Fruit fly (Drosophila melanogaster) whole organism, prepupa: ENCODE results near the gene CG46434.

Experiments used
- CG10631 ChIP-seq: fragments of 200-800 bp; sonication (Bioruptor generic); optimal IDR thresholded peaks from 2 replicates; lab custom pipeline; 2016; ENCODE audit warnings: missing biosample characterization, missing genetic modification characterization
- CG10669 ChIP-seq: fragments of 200-800 bp; sonication (Bioruptor generic); optimal IDR thresholded peaks from 3 replicates; lab custom pipeline; 2018; ENCODE audit warnings: missing biosample characterization, mild to moderate bottlenecking, missing genetic modification characterization, moderate library complexity
- CG11294 ChIP-seq: fragments of 200-800 bp; sonication (Bioruptor generic); IDR thresholded peaks from 2 replicates; pipeline ENCODE4 v1.3.6; 2022; ENCODE audit warnings: missing biosample characterization, missing genetic modification characterization
- CG11762 ChIP-seq: fragments of 200-800 bp; sonication (Bioruptor generic); optimal IDR thresholded peaks from 3 replicates; lab custom pipeline; 2016; ENCODE audit warnings: missing biosample characterization, missing genetic modification characterization; ENCODE audit not compliant: insufficient read depth
- CG16779 ChIP-seq: fragments of 200-800 bp; sonication (Bioruptor generic); optimal IDR thresholded peaks from 3 replicates; lab custom pipeline; 2017; ENCODE audit warnings: missing biosample characterization, mild to moderate bottlenecking, missing genetic modification characterization
- CG3032 ChIP-seq: fragments of 200-800 bp; optimal IDR thresholded peaks from 2 replicates; lab custom pipeline; 2019; ENCODE audit warnings: missing biosample characterization, mild to moderate bottlenecking, missing genetic modification characterization, moderate library complexity
- CG32006 ChIP-seq: fragments of 200-800 bp; sonication (Bioruptor generic); optimal IDR thresholded peaks from 3 replicates; lab custom pipeline; 2017; ENCODE audit warnings: missing biosample characterization, mild to moderate bottlenecking, missing genetic modification characterization
- CG34406 ChIP-seq: fragments of 200-800 bp; sonication (Bioruptor generic); optimal IDR thresholded peaks from 3 replicates; lab custom pipeline; 2016; ENCODE audit warnings: missing biosample characterization, missing genetic modification characterization
- CG3919 ChIP-seq: fragments of 200-800 bp; sonication (Bioruptor generic); optimal IDR thresholded peaks from 3 replicates; lab custom pipeline; 2016; ENCODE audit warnings: missing biosample characterization, missing genetic modification characterization
- CG4318 ChIP-seq: fragments of 200-800 bp; sonication (Bioruptor generic); optimal IDR thresholded peaks from 3 replicates; lab custom pipeline; 2017; ENCODE audit warnings: missing biosample characterization, mild to moderate bottlenecking, missing genetic modification characterization
- CG6163 ChIP-seq: fragments of 200-800 bp; sonication (Bioruptor generic); IDR thresholded peaks from 3 replicates; pipeline ENCODE4 v1.3.6; 2022; ENCODE audit warnings: missing biosample characterization, missing genetic modification characterization
- CG6854 ChIP-seq: fragments of 200-800 bp; sonication (Bioruptor generic); optimal IDR thresholded peaks from 2 replicates; lab custom pipeline; 2017; ENCODE audit warnings: missing biosample characterization, mild to moderate bottlenecking, missing genetic modification characterization
- CG7368 ChIP-seq: fragments of 200-800 bp; sonication (Bioruptor generic); optimal IDR thresholded peaks from 3 replicates; lab custom pipeline; 2016; ENCODE audit warnings: missing biosample characterization, missing genetic modification characterization
- CG8119 ChIP-seq: fragments of 200-800 bp; sonication (Bioruptor generic); IDR thresholded peaks from 3 replicates; pipeline ENCODE4 v1.3.6; 2022; ENCODE audit warnings: missing biosample characterization, missing genetic modification characterization
- CG8319 ChIP-seq: fragments of 200-800 bp; sonication (Bioruptor generic); optimal IDR thresholded peaks from 3 replicates; lab custom pipeline; 2016; ENCODE audit warnings: missing biosample characterization, missing genetic modification characterization
- CG8632 ChIP-seq: fragments of 200-800 bp; sonication (Bioruptor generic); optimal IDR thresholded peaks from 3 replicates; lab custom pipeline; 2016; ENCODE audit warnings: missing biosample characterization, missing genetic modification characterization
- Eip75B ChIP-seq: fragments of 200-800 bp; sonication (Bioruptor generic); optimal IDR thresholded peaks from 3 replicates; lab custom pipeline; 2016; ENCODE audit warnings: missing biosample characterization, missing genetic modification characterization
- Eip78C ChIP-seq: fragments of 200-800 bp; sonication (Bioruptor generic); peaks from one replicate; lab custom pipeline; 2016; ENCODE audit warnings: missing biosample characterization, missing genetic modification characterization
- Eip93F ChIP-seq: fragments of 200-800 bp; sonication (Bioruptor generic); optimal IDR thresholded peaks from 2 replicates; lab custom pipeline; 2016; ENCODE audit warnings: missing biosample characterization, mild to moderate bottlenecking, missing genetic modification characterization
- Hr38 ChIP-seq: sonication (Bioruptor generic); optimal IDR thresholded peaks from 2 replicates; lab custom pipeline; 2016; ENCODE audit warnings: missing biosample characterization, missing genetic modification characterization
- Hr39 ChIP-seq: fragments of 200-800 bp; sonication (Bioruptor generic); optimal IDR thresholded peaks from 2 replicates; lab custom pipeline; 2016; ENCODE audit warnings: missing biosample characterization, missing genetic modification characterization
- Hr4 ChIP-seq: fragments of 200-800 bp; sonication (Bioruptor generic); optimal IDR thresholded peaks from 3 replicates; lab custom pipeline; 2016; ENCODE audit warnings: missing biosample characterization, missing genetic modification characterization
- Lpt ChIP-seq: fragments of 200-800 bp; sonication (Bioruptor generic); optimal IDR thresholded peaks from 3 replicates; lab custom pipeline; 2016; ENCODE audit warnings: missing biosample characterization, missing genetic modification characterization
- Met ChIP-seq: fragments of 200-800 bp; sonication (Bioruptor generic); optimal IDR thresholded peaks from 3 replicates; lab custom pipeline; 2016; ENCODE audit warnings: missing biosample characterization, missing genetic modification characterization
- OdsH ChIP-seq: fragments of 200-800 bp; sonication (Bioruptor generic); optimal IDR thresholded peaks from 3 replicates; lab custom pipeline; 2016; ENCODE audit warnings: missing biosample characterization, missing genetic modification characterization
- Smox ChIP-seq: fragments of 200-800 bp; sonication (Bioruptor generic); optimal IDR thresholded peaks from 3 replicates; lab custom pipeline; 2016; ENCODE audit warnings: missing biosample characterization, missing genetic modification characterization
- Sox14 ChIP-seq: fragments of 200-800 bp; sonication (Bioruptor generic); optimal IDR thresholded peaks from 3 replicates; lab custom pipeline; 2016; ENCODE audit warnings: missing biosample characterization, missing genetic modification characterization
- Sox15 ChIP-seq: fragments of 200-800 bp; sonication (Bioruptor generic); optimal IDR thresholded peaks from 3 replicates; lab custom pipeline; 2016; ENCODE audit warnings: missing biosample characterization, missing genetic modification characterization
- achi ChIP-seq: fragments of 200-800 bp; sonication (Bioruptor generic); optimal IDR thresholded peaks from 3 replicates; lab custom pipeline; 2016; ENCODE audit warnings: missing biosample characterization, missing genetic modification characterization
- acj6 ChIP-seq: fragments of 200-800 bp; sonication (Bioruptor generic); optimal IDR thresholded peaks from 3 replicates; lab custom pipeline; 2016; ENCODE audit warnings: missing biosample characterization, missing genetic modification characterization
- cyc ChIP-seq: fragments of 200-800 bp; sonication (Bioruptor generic); optimal IDR thresholded peaks from 3 replicates; lab custom pipeline; 2016; ENCODE audit warnings: missing biosample characterization, missing genetic modification characterization
- dac ChIP-seq: fragments of 200-800 bp; sonication (Bioruptor generic); optimal IDR thresholded peaks from 2 replicates; lab custom pipeline; 2017; ENCODE audit warnings: missing biosample characterization, mild to moderate bottlenecking, missing genetic modification characterization
- eg ChIP-seq: fragments of 200-800 bp; sonication (Bioruptor generic); IDR thresholded peaks from 3 replicates; pipeline ENCODE4 v1.3.6; 2022; ENCODE audit warnings: missing biosample characterization, missing genetic modification characterization
- esn ChIP-seq: fragments of 200-800 bp; sonication (Bioruptor generic); optimal IDR thresholded peaks from 2 replicates; lab custom pipeline; 2016; ENCODE audit warnings: missing biosample characterization, mild to moderate bottlenecking, missing genetic modification characterization, moderate library complexity
- fd59A ChIP-seq: fragments of 200-800 bp; sonication (Bioruptor generic); optimal IDR thresholded peaks from 2 replicates; lab custom pipeline; 2017; ENCODE audit warnings: missing biosample characterization, mild to moderate bottlenecking, missing genetic modification characterization, missing genetic modification reagents
- fd85E ChIP-seq: fragments of 200-800 bp; sonication (Bioruptor generic); optimal IDR thresholded peaks from 3 replicates; lab custom pipeline; 2016; ENCODE audit warnings: missing biosample characterization, missing genetic modification characterization
- lz ChIP-seq: fragments of 200-800 bp; sonication (Bioruptor generic); optimal IDR thresholded peaks from 3 replicates; lab custom pipeline; 2016; ENCODE audit warnings: missing biosample characterization, missing genetic modification characterization
- pdm3 ChIP-seq: fragments of 200-800 bp; sonication (Bioruptor generic); optimal IDR thresholded peaks from 3 replicates; lab custom pipeline; 2016; ENCODE audit warnings: missing biosample characterization, missing genetic modification characterization
- salr ChIP-seq, 2 experiments: fragments of 200-800 bp; sonication (Bioruptor generic); optimal IDR thresholded peaks; 3 replicates each; lab custom pipeline; 2016 to 2018; ENCODE audit warnings: missing biosample characterization in 2 of 2, missing genetic modification characterization in 2 of 2, mild to moderate bottlenecking in 1 of 2
- spab ChIP-seq: fragments of 200-800 bp; sonication (Bioruptor generic); optimal IDR thresholded peaks from 2 replicates; lab custom pipeline; 2017; ENCODE audit warnings: missing biosample characterization, mild to moderate bottlenecking, missing genetic modification characterization, missing genetic modification reagents
- ss ChIP-seq, 2 experiments: fragments of 200-800 bp; sonication (Bioruptor generic); optimal IDR thresholded peaks; 2 replicates in 1 of 2; 3 replicates in 1 of 2; lab custom pipeline; 2017 to 2018; ENCODE audit warnings: mild to moderate bottlenecking in 2 of 2, missing biosample characterization in 2 of 2, missing genetic modification characterization in 2 of 2, moderate library complexity in 1 of 2
- svp ChIP-seq: fragments of 200-800 bp; sonication (Bioruptor generic); peaks from one replicate; lab custom pipeline; 2016; ENCODE audit warnings: missing biosample characterization, missing genetic modification characterization
- topi ChIP-seq: fragments of 200-800 bp; sonication (Bioruptor generic); optimal IDR thresholded peaks from 3 replicates; lab custom pipeline; 2016; ENCODE audit warnings: missing biosample characterization, missing genetic modification characterization
- vri ChIP-seq: fragments of 200-800 bp; sonication (Bioruptor generic); optimal IDR thresholded peaks from 3 replicates; lab custom pipeline; 2016; ENCODE audit warnings: missing biosample characterization, mild to moderate bottlenecking, missing genetic modification characterization

The CG46434 gene

dm6 chr3L:19516547-19516946 lies 27.5 kb downstream of the CG46434 start (continued):
- TF ChIP-seq ss (GFP tag; optimal IDR thresholded peaks at IDR 0.05; lab: Kevin White, UChicago) (no peak), esn (no peak), eg (GFP tag; lab: Robert Waterston, UW) (peak; percentile 75), CG32006 (no peak), lz (GFP tag; lab: Kevin White, UChicago) (peak; percentile 76), CG8632 (GFP tag; lab: Kevin White, UChicago) (no peak), dac (GFP tag; lab: Kevin White, UChicago) (peak; percentile 32), spab (GFP tag; lab: Kevin White, UChicago) (no peak), CG8119 (GFP tag; lab: Robert Waterston, UW) (no peak), CG10631 (GFP tag; lab: Kevin White, UChicago) (peak; percentile 56), Hr39 (GFP tag; lab: Kevin White, UChicago) (peak; percentile 74), fd85E (GFP tag; lab: Kevin White, UChicago) (no peak), Smox (GFP tag; lab: Kevin White, UChicago) (peak; percentile 18), Lpt (no peak), Hr4 (peak; percentile 10), salr (GFP tag; optimal IDR thresholded peaks at IDR 0.05; lab: Kevin White, UChicago) (peak in 1 of 2 experiments; percentile 73), CG8319 (GFP tag; lab: Kevin White, UChicago) (peak; percentile 39), vri (GFP tag; lab: Kevin White, UChicago) (no peak), Eip78C (GFP tag; lab: Kevin White, UChicago) (peak; percentile 79), CG34406 (GFP tag; lab: Kevin White, UChicago) (peak; percentile 33), Eip75B (peak; percentile 71), Eip93F (no peak), Met (GFP tag; lab: Kevin White, UChicago) (peak; percentile 36), Hr38 (GFP tag; lab: Kevin White, UChicago) (no peak), CG11762 (GFP tag; lab: Kevin White, UChicago) (peak; percentile 43), CG7368 (GFP tag; lab: Kevin White, UChicago) (peak; percentile 55), CG11294 (GFP tag; lab: Robert Waterston, UW) (no peak), OdsH (peak; percentile 64), CG6163 (GFP tag; lab: Robert Waterston, UW) (peak; percentile 85), CG10669 (peak; percentile 34), CG3032 (no peak), cyc (GFP tag; lab: Kevin White, UChicago) (peak; percentile 82), pdm3 (GFP tag; lab: Kevin White, UChicago) (peak; percentile 60), CG4318 (no peak), CG16779 (tag; lab: Kevin White, UChicago) (no peak), topi (GFP tag; lab: Kevin White, UChicago) (peak; percentile 60), Sox14 (GFP tag; lab: Kevin White, UChicago) (no peak), CG3919 (GFP tag; lab: Kevin White, UChicago) (peak; percentile 70), achi (GFP tag; lab: Kevin White, UChicago) (no peak), Sox15 (GFP tag; lab: Kevin White, UChicago) (peak; percentile 34), acj6 (GFP tag; lab: Kevin White, UChicago) (peak; percentile 40)

- TF ChIP-seq fd59A (GFP tag; lab: Kevin White, UChicago), result no peak
- TF ChIP-seq CG6854 (GFP tag; lab: Kevin White, UChicago), result no peak
- no peak for TF ChIP-seq Hr39 (GFP tag; lab: Kevin White, UChicago)
- TF ChIP-seq svp (GFP tag; lab: Kevin White, UChicago), result peak; percentile 22
- no peak for TF ChIP-seq CG11762 (GFP tag; lab: Kevin White, UChicago)
- TF ChIP-seq Hr38 (GFP tag; lab: Kevin White, UChicago), result no peak
- TF ChIP-seq CG10631 (GFP tag; lab: Kevin White, UChicago), result no peak
- TF ChIP-seq, all 60 proteins: peak for 1
These were observed 31.3 kb downstream of the CG46434 start for dm6 chr3L:19512672-19513071.
